Worm (Caenorhabditis elegans) whole organism, midembryonic: Measurements from ENCODE around the gene C06B8.2.

Source experiments
- T22C8.4 ChIP-seq: fragments of 200-800 bp; sonication (Bioruptor generic); IDR thresholded peaks from 2 replicates; pipeline ENCODE4 v1.3.6; 2022; ENCODE audit warnings: missing genetic modification characterization, missing compliant biosample characterization
- cog-1 ChIP-seq: sonication (generic microtip); optimal IDR thresholded peaks from 2 replicates; lab custom pipeline; 2016; ENCODE audit warnings: missing genetic modification characterization, missing compliant biosample characterization
- flt-1 ChIP-seq: fragments of 200-800 bp; sonication (Bioruptor generic); IDR thresholded peaks from 2 replicates; pipeline ENCODE4 v1.3.6; 2022; ENCODE audit warnings: missing genetic modification characterization, missing compliant biosample characterization
- klf-2 ChIP-seq: fragments of 200-800 bp; sonication (Bioruptor generic); conservative IDR thresholded peaks from 2 replicates; pipeline ENCODE4 v1.3.6; 2022; ENCODE audit warnings: missing genetic modification reagents, missing genetic modification characterization, missing compliant biosample characterization
- med-1 ChIP-seq: sonication (generic microtip); optimal IDR thresholded peaks from 2 replicates; lab custom pipeline; 2017; ENCODE audit warnings: missing genetic modification characterization, mild to moderate bottlenecking, missing compliant biosample characterization, antibody characterized with exemption, missing genetic modification reagents; ENCODE audit not compliant: insufficient read depth
- ref-1 ChIP-seq: fragments of 200-800 bp; sonication (Bioruptor generic); conservative IDR thresholded peaks from 2 replicates; pipeline ENCODE4 v1.3.6; 2022; ENCODE audit warnings: missing genetic modification reagents, missing genetic modification characterization, missing compliant biosample characterization
- tab-1 ChIP-seq: fragments of 200-800 bp; sonication (Bioruptor generic); IDR thresholded peaks from 2 replicates; pipeline ENCODE4 v1.3.6; 2022; ENCODE audit warnings: missing genetic modification characterization, missing compliant biosample characterization
- ztf-23 ChIP-seq: fragments of 200-800 bp; sonication (Bioruptor generic); IDR thresholded peaks from 2 replicates; pipeline ENCODE4 v1.3.6; 2022; ENCODE audit warnings: missing genetic modification reagents, missing genetic modification characterization, missing compliant biosample characterization
- ztf-29 ChIP-seq: fragments of 200-800 bp; sonication (Bioruptor generic); IDR thresholded peaks from 2 replicates; pipeline ENCODE4 v1.3.6; 2022; ENCODE audit warnings: missing genetic modification reagents, missing genetic modification characterization, missing compliant biosample characterization

ce11 chrV:15520398-15520797 is 41.8 kb upstream of the C06B8.2 start:
- TF ChIP-seq cog-1 (no peak), flt-1 (GFP tag; lab: Robert Waterston, UW) (no peak), klf-2 (GFP tag; lab: Robert Waterston, UW) (no peak), ref-1 (GFP tag; lab: Robert Waterston, UW) (no peak), ztf-29 (GFP tag; lab: Robert Waterston, UW) (no peak), ztf-23 (GFP tag; lab: Robert Waterston, UW) (no peak), tab-1 (GFP tag; lab: Robert Waterston, UW) (no peak), T22C8.4 (no peak), med-1 (GFP tag; lab: Kevin White, UChicago) (no peak)
